Worm (Caenorhabditis elegans) whole organism, midembryonic: Measurements from ENCODE around the gene F13A7.11.

Source experiments
- T22C8.4 ChIP-seq: fragments of 200-800 bp; sonication (Bioruptor generic); IDR thresholded peaks from 2 replicates; pipeline ENCODE4 v1.3.6; 2022; ENCODE audit warnings: missing genetic modification characterization, missing compliant biosample characterization
- cog-1 ChIP-seq: sonication (generic microtip); optimal IDR thresholded peaks from 2 replicates; lab custom pipeline; 2016; ENCODE audit warnings: missing genetic modification characterization, missing compliant biosample characterization
- flt-1 ChIP-seq: fragments of 200-800 bp; sonication (Bioruptor generic); IDR thresholded peaks from 2 replicates; pipeline ENCODE4 v1.3.6; 2022; ENCODE audit warnings: missing genetic modification characterization, missing compliant biosample characterization
- klf-2 ChIP-seq: fragments of 200-800 bp; sonication (Bioruptor generic); conservative IDR thresholded peaks from 2 replicates; pipeline ENCODE4 v1.3.6; 2022; ENCODE audit warnings: missing genetic modification reagents, missing genetic modification characterization, missing compliant biosample characterization
- med-1 ChIP-seq: sonication (generic microtip); optimal IDR thresholded peaks from 2 replicates; lab custom pipeline; 2017; ENCODE audit warnings: missing genetic modification characterization, mild to moderate bottlenecking, missing compliant biosample characterization, antibody characterized with exemption, missing genetic modification reagents; ENCODE audit not compliant: insufficient read depth
- ref-1 ChIP-seq: fragments of 200-800 bp; sonication (Bioruptor generic); conservative IDR thresholded peaks from 2 replicates; pipeline ENCODE4 v1.3.6; 2022; ENCODE audit warnings: missing genetic modification reagents, missing genetic modification characterization, missing compliant biosample characterization
- ztf-23 ChIP-seq: fragments of 200-800 bp; sonication (Bioruptor generic); IDR thresholded peaks from 2 replicates; pipeline ENCODE4 v1.3.6; 2022; ENCODE audit warnings: missing genetic modification reagents, missing genetic modification characterization, missing compliant biosample characterization
- ztf-29 ChIP-seq: fragments of 200-800 bp; sonication (Bioruptor generic); IDR thresholded peaks from 2 replicates; pipeline ENCODE4 v1.3.6; 2022; ENCODE audit warnings: missing genetic modification reagents, missing genetic modification characterization, missing compliant biosample characterization

- TF ChIP-seq ztf-29 (GFP tag; lab: Robert Waterston, UW) = no peak
- no peak for TF ChIP-seq cog-1
- TF ChIP-seq ztf-23 (GFP tag; lab: Robert Waterston, UW) = no peak
- no peak for TF ChIP-seq T22C8.4 (GFP tag; lab: Robert Waterston, UW)
- TF ChIP-seq med-1 (GFP tag; lab: Kevin White, UChicago) = no peak
- TF ChIP-seq flt-1 = no peak
- no peak for TF ChIP-seq klf-2 (GFP tag; lab: Robert Waterston, UW)
- no peak for TF ChIP-seq ref-1 (GFP tag; lab: Robert Waterston, UW)
Measured at ce11 chrV:16403974-16404373, 8.9 kb upstream of the F13A7.11 start, which contains the start of gene syp-1.
